Worm (Caenorhabditis elegans) whole organism, late embryonic: ENCODE results near the gene sgo-1.

Source experiments
- C38D4.7 ChIP-seq: fragments of 200-800 bp; sonication (Bioruptor generic); optimal IDR thresholded peaks from 2 replicates; lab custom pipeline; 2018; ENCODE audit warnings: mild to moderate bottlenecking, missing genetic modification characterization, moderate library complexity, missing compliant biosample characterization
- F13H6.1 ChIP-seq: sonication (generic microtip); optimal IDR thresholded peaks from 2 replicates; lab custom pipeline; 2016; ENCODE audit warnings: missing genetic modification characterization, missing compliant biosample characterization
- Y22D7AL.16 ChIP-seq: sonication (generic microtip); optimal IDR thresholded peaks from 2 replicates; lab custom pipeline; 2016; ENCODE audit warnings: missing genetic modification characterization, missing compliant biosample characterization
- ahr-1 ChIP-seq: sonication (generic microtip); optimal IDR thresholded peaks from 2 replicates; lab custom pipeline; 2016; ENCODE audit warnings: missing genetic modification characterization, missing compliant biosample characterization
- ama-1 ChIP-seq: fragments of 150-350 bp; optimal IDR thresholded peaks from 2 replicates; lab custom pipeline; 2014
- ceh-18 ChIP-seq: sonication (generic microtip); optimal IDR thresholded peaks from 2 replicates; lab custom pipeline; 2016; ENCODE audit warnings: missing genetic modification characterization, missing compliant biosample characterization
- ceh-2 ChIP-seq: sonication (generic microtip); optimal IDR thresholded peaks from 2 replicates; lab custom pipeline; 2016; ENCODE audit warnings: missing genotype, missing genetic modification characterization, missing compliant biosample characterization
- ceh-22 ChIP-seq: sonication (generic microtip); optimal IDR thresholded peaks from 2 replicates; lab custom pipeline; 2017; ENCODE audit warnings: missing biosample characterization, missing genetic modification characterization
- ceh-30 ChIP-seq: fragments of 150-350 bp; optimal IDR thresholded peaks from 2 replicates; lab custom pipeline; 2014; ENCODE audit warnings: missing biosample characterization, missing genetic modification characterization
- ceh-31 ChIP-seq: sonication (generic microtip); optimal IDR thresholded peaks from 2 replicates; lab custom pipeline; 2016; ENCODE audit warnings: missing genetic modification characterization, missing compliant biosample characterization
- ceh-34 ChIP-seq: sonication (generic microtip); optimal IDR thresholded peaks from 2 replicates; lab custom pipeline; 2016; ENCODE audit warnings: mild to moderate bottlenecking, missing genetic modification characterization, missing compliant biosample characterization
- ceh-45 ChIP-seq: fragments of 200-800 bp; sonication (Bioruptor generic); IDR thresholded peaks from 2 replicates; pipeline ENCODE4 v1.3.6; 2022; ENCODE audit warnings: missing genetic modification reagents, missing genetic modification characterization, missing compliant biosample characterization
- ceh-48 ChIP-seq: sonication (generic microtip); optimal IDR thresholded peaks from 2 replicates; lab custom pipeline; 2016; ENCODE audit warnings: missing genetic modification characterization, inconsistent platforms, missing compliant biosample characterization
- ceh-6 ChIP-seq: fragments of 200-800 bp; sonication (Bioruptor generic); optimal IDR thresholded peaks from 2 replicates; lab custom pipeline; 2018; ENCODE audit warnings: mild to moderate bottlenecking, missing genetic modification characterization, missing compliant biosample characterization
- dmd-4 ChIP-seq: sonication (generic microtip); optimal IDR thresholded peaks from 2 replicates; lab custom pipeline; 2016; ENCODE audit warnings: borderline replicate concordance, missing genetic modification characterization, missing compliant biosample characterization
- dve-1 ChIP-seq: sonication (generic microtip); optimal IDR thresholded peaks from 2 replicates; lab custom pipeline; 2017; ENCODE audit warnings: antibody characterized with exemption, mild to moderate bottlenecking, missing genetic modification characterization, missing compliant biosample characterization
- elt-4 ChIP-seq: sonication (generic microtip); optimal IDR thresholded peaks from 2 replicates; lab custom pipeline; 2016; ENCODE audit warnings: missing genetic modification characterization, missing compliant biosample characterization
- eyg-1 ChIP-seq: sonication (generic microtip); optimal IDR thresholded peaks from 2 replicates; lab custom pipeline; 2016; ENCODE audit warnings: missing genotype, missing genetic modification characterization, missing compliant biosample characterization
- fkh-10 ChIP-seq: fragments of 150-350 bp; optimal IDR thresholded peaks from 2 replicates; lab custom pipeline; 2014; ENCODE audit warnings: missing biosample characterization, missing genetic modification reagents, missing genetic modification characterization
- fkh-6 ChIP-seq: sonication (generic microtip); optimal IDR thresholded peaks from 2 replicates; lab custom pipeline; 2016; ENCODE audit warnings: missing genetic modification characterization, missing compliant biosample characterization
- hlh-13 ChIP-seq: fragments of 200-800 bp; sonication (Bioruptor generic); optimal IDR thresholded peaks from 2 replicates; lab custom pipeline; 2018; ENCODE audit warnings: mild to moderate bottlenecking, missing genetic modification characterization, missing compliant biosample characterization
- hlh-15 ChIP-seq: sonication (generic microtip); optimal IDR thresholded peaks from 2 replicates; lab custom pipeline; 2016; ENCODE audit warnings: missing genetic modification characterization, missing compliant biosample characterization
- hlh-30 ChIP-seq: sonication (generic microtip); optimal IDR thresholded peaks from 2 replicates; lab custom pipeline; 2017; ENCODE audit warnings: antibody characterized with exemption, missing genetic modification characterization, missing compliant biosample characterization; ENCODE audit not compliant: insufficient read depth
- hlh-6 ChIP-seq: sonication (generic microtip); optimal IDR thresholded peaks from 2 replicates; lab custom pipeline; 2016; ENCODE audit warnings: missing genotype, missing genetic modification characterization, missing compliant biosample characterization
- lim-6 ChIP-seq: sonication (generic microtip); optimal IDR thresholded peaks from 2 replicates; lab custom pipeline; 2016; ENCODE audit warnings: missing genetic modification characterization, missing compliant biosample characterization
- madf-2 ChIP-seq: sonication (generic microtip); optimal IDR thresholded peaks from 2 replicates; lab custom pipeline; 2017; ENCODE audit warnings: missing genetic modification characterization, missing compliant biosample characterization
- mec-3 ChIP-seq: sonication (generic microtip); optimal IDR thresholded peaks from 2 replicates; lab custom pipeline; 2016; ENCODE audit warnings: borderline replicate concordance, missing genetic modification characterization, missing compliant biosample characterization
- nfya-1 ChIP-seq: sonication (generic microtip); optimal IDR thresholded peaks from 2 replicates; lab custom pipeline; 2017; ENCODE audit warnings: missing genetic modification characterization, mild to moderate bottlenecking, missing compliant biosample characterization, antibody characterized with exemption, moderate library complexity
- nhr-11 ChIP-seq: fragments of 150-350 bp; optimal IDR thresholded peaks from 2 replicates; lab custom pipeline; 2014; ENCODE audit warnings: missing biosample characterization, missing genetic modification characterization
- npax-4 ChIP-seq: sonication (generic microtip); optimal IDR thresholded peaks from 2 replicates; lab custom pipeline; 2016; ENCODE audit warnings: missing genetic modification characterization, missing compliant biosample characterization
- pag-3 ChIP-seq: sonication (generic microtip); optimal IDR thresholded peaks from 2 replicates; lab custom pipeline; 2016; ENCODE audit warnings: missing compliant biosample characterization, missing genetic modification characterization, borderline replicate concordance
- pat-9 ChIP-seq: fragments of 200-800 bp; sonication (Bioruptor generic); optimal IDR thresholded peaks from 2 replicates; lab custom pipeline; 2018; ENCODE audit warnings: mild to moderate bottlenecking, missing genetic modification characterization, moderate library complexity, missing compliant biosample characterization
- pha-2 ChIP-seq: sonication (generic microtip); optimal IDR thresholded peaks from 2 replicates; lab custom pipeline; 2017; ENCODE audit warnings: mild to moderate bottlenecking, missing genetic modification characterization, missing compliant biosample characterization
- pha-4 ChIP-seq: fragments of 150-350 bp; optimal IDR thresholded peaks from 2 replicates; lab custom pipeline; 2018; ENCODE audit warnings: missing biosample characterization, missing genetic modification reagents, missing genetic modification characterization
- rnt-1 ChIP-seq: sonication (generic microtip); optimal IDR thresholded peaks from 2 replicates; lab custom pipeline; 2016; ENCODE audit warnings: missing genetic modification characterization, missing compliant biosample characterization
- sdc-2 ChIP-seq: sonication (generic microtip); optimal IDR thresholded peaks from 2 replicates; lab custom pipeline; 2016; ENCODE audit warnings: missing genotype, missing genetic modification characterization, missing compliant biosample characterization
- sox-4 ChIP-seq: sonication (generic microtip); optimal IDR thresholded peaks from 2 replicates; lab custom pipeline; 2017; ENCODE audit warnings: mild to moderate bottlenecking, missing genetic modification characterization, inconsistent platforms, missing compliant biosample characterization
- unc-3 ChIP-seq, 2 experiments: fragments of 200-800 bp in 1 of 2; sonication (Bioruptor generic) in 1 of 2; sonication (generic microtip) in 1 of 2; conservative IDR thresholded peaks in 1 of 2; optimal IDR thresholded peaks in 1 of 2; 2 replicates each; pipeline versions ENCODE4 v1.3.6 to Lab custom; 2016 to 2022; ENCODE audit warnings: missing compliant biosample characterization in 2 of 2, missing genetic modification characterization in 2 of 2, missing genetic modification reagents in 1 of 2
- unc-55 ChIP-seq: sonication (generic microtip); optimal IDR thresholded peaks from 2 replicates; lab custom pipeline; 2017; ENCODE audit warnings: missing biosample characterization, missing genetic modification reagents, missing genetic modification characterization
- unc-86 ChIP-seq: sonication (generic microtip); optimal IDR thresholded peaks from 2 replicates; lab custom pipeline; 2016; ENCODE audit warnings: missing genetic modification characterization, missing compliant biosample characterization
- zip-5 ChIP-seq: sonication (generic microtip); optimal IDR thresholded peaks from 2 replicates; lab custom pipeline; 2016; ENCODE audit warnings: missing genetic modification characterization, missing compliant biosample characterization
- ztf-16 ChIP-seq: sonication (generic microtip); optimal IDR thresholded peaks from 2 replicates; lab custom pipeline; 2017; ENCODE audit warnings: missing genetic modification characterization, missing compliant biosample characterization

The sgo-1 gene

ce11 chrIV:7764319-7764718 is 32.0 kb downstream of the sgo-1 start:
- no peak for TF ChIP-seq nfya-1 (tag; lab: Kevin White, UChicago)
- TF ChIP-seq hlh-30: no peak
- no peak for TF ChIP-seq C38D4.7 (GFP tag; lab: Kevin White, UChicago)
- TF ChIP-seq sdc-2 (tag; lab: Kevin White, UChicago): no peak
- no peak for TF ChIP-seq ceh-31 (tag; lab: Kevin White, UChicago)
- TF ChIP-seq dve-1 (tag; lab: Kevin White, UChicago): no peak
- TF ChIP-seq fkh-10 (GFP tag; lab: Kevin White, UChicago): no peak
- no peak for TF ChIP-seq fkh-6
- no peak for TF ChIP-seq unc-55 (GFP tag; lab: Kevin White, UChicago)
- TF ChIP-seq hlh-15 (tag; lab: Kevin White, UChicago): no peak
- TF ChIP-seq ceh-45 (GFP tag; lab: Robert Waterston, UW): no peak
- no peak for TF ChIP-seq ztf-16 (tag; lab: Kevin White, UChicago)
- TF ChIP-seq, all 69 proteins: peak for 0

ce11 chrIV:7763748-7764147 is 32.5 kb downstream of the sgo-1 start, which contains the start of the genes C46A5.6 and C46A5.1:
TSS of gene C46A5.6 (minus strand) at chrIV:7763848.
TSS of gene C46A5.1 (plus strand) at chrIV:7763931.
- TF ChIP-seq F13H6.1 (tag; lab: Kevin White, UChicago): no peak

- no peak for TF ChIP-seq pag-3 (tag; lab: Kevin White, UChicago)
- no peak for TF ChIP-seq madf-2 (tag; lab: Kevin White, UChicago)
- no peak for TF ChIP-seq pha-2
- no peak for TF ChIP-seq sox-4 (tag; lab: Kevin White, UChicago)
- TF ChIP-seq npax-4 (tag; lab: Kevin White, UChicago): no peak
- no peak for TF ChIP-seq pha-4 (tag; lab: Kevin White, UChicago)
- TF ChIP-seq rnt-1: no peak
- no peak for TF ChIP-seq fkh-10 (GFP tag; lab: Kevin White, UChicago)
Observed at ce11 chrIV:7760117-7760516, 36.2 kb downstream of the sgo-1 start, which contains the start of gene del-7. TSS of gene del-7 (plus strand) at chrIV:7760417.

ce11 chrIV:7759527-7759926 is 36.8 kb downstream of the sgo-1 start, which contains the start of gene dsb-3:
TSS of gene dsb-3 (minus strand) at chrIV:7759627.
- TF ChIP-seq npax-4 (tag; lab: Kevin White, UChicago) (no peak), madf-2 (tag; lab: Kevin White, UChicago) (no peak), ceh-45 (GFP tag; lab: Robert Waterston, UW) (no peak), elt-4 (tag; lab: Kevin White, UChicago) (no peak), ceh-30 (tag; lab: Kevin White, UChicago) (no peak), ceh-6 (GFP tag; lab: Kevin White, UChicago) (no peak), ztf-16 (tag; lab: Kevin White, UChicago) (no peak), unc-3 (GFP tag; conservative IDR thresholded peaks at IDR 0.05; lab: Robert Waterston, UW) (no peak), unc-3 (tag; optimal IDR thresholded peaks at IDR 0.05; lab: Kevin White, UChicago) (no peak), pha-2 (no peak), unc-86 (tag; lab: Kevin White, UChicago) (no peak), ceh-2 (tag; lab: Kevin White, UChicago) (no peak), mec-3 (tag; lab: Kevin White, UChicago) (no peak), Y22D7AL.16 (tag; lab: Kevin White, UChicago) (no peak), pat-9 (tag; lab: Kevin White, UChicago) (no peak), nfya-1 (tag; lab: Kevin White, UChicago) (no peak), ahr-1 (no peak), ceh-34 (no peak), ama-1 (lab: Kevin White, UChicago) (no peak)

- TF ChIP-seq lim-6 (tag; lab: Kevin White, UChicago) (no peak), ceh-22 (tag; lab: Kevin White, UChicago) (no peak), ceh-18 (tag; lab: Kevin White, UChicago) (no peak), nhr-11 (tag; lab: Kevin White, UChicago) (no peak), dmd-4 (tag; lab: Kevin White, UChicago) (no peak), hlh-15 (tag; lab: Kevin White, UChicago) (no peak), zip-5 (tag; lab: Kevin White, UChicago) (no peak), ceh-48 (no peak), npax-4 (tag; lab: Kevin White, UChicago) (no peak), fkh-6 (no peak), eyg-1 (no peak), hlh-13 (no peak), dve-1 (tag; lab: Kevin White, UChicago) (no peak), F13H6.1 (tag; lab: Kevin White, UChicago) (no peak), rnt-1 (no peak), hlh-6 (tag; lab: Kevin White, UChicago) (no peak), elt-4 (tag; lab: Kevin White, UChicago) (no peak), unc-55 (GFP tag; lab: Kevin White, UChicago) (no peak), ceh-6 (GFP tag; lab: Kevin White, UChicago) (no peak)
Observed at ce11 chrIV:7757245-7757644, 39.0 kb downstream of the sgo-1 start, which contains the start of gene C46A5.4. TSS of gene C46A5.4 (minus strand) at chrIV:7757345.
